Worm (Caenorhabditis elegans) whole organism, late embryonic: ENCODE data around the gene F56A11.6.

ENCODE experiments used
- che-1 ChIP-seq: sonication (generic microtip); optimal IDR thresholded peaks from 2 replicates; lab custom pipeline; 2016; ENCODE audit warnings: mild to moderate bottlenecking, missing genetic modification characterization, missing compliant biosample characterization
- dve-1 ChIP-seq: sonication (generic microtip); optimal IDR thresholded peaks from 2 replicates; lab custom pipeline; 2017; ENCODE audit warnings: antibody characterized with exemption, mild to moderate bottlenecking, missing genetic modification characterization, missing compliant biosample characterization
- hlh-30 ChIP-seq: sonication (generic microtip); optimal IDR thresholded peaks from 2 replicates; lab custom pipeline; 2017; ENCODE audit warnings: antibody characterized with exemption, missing genetic modification characterization, missing compliant biosample characterization; ENCODE audit not compliant: insufficient read depth
- nfya-1 ChIP-seq: sonication (generic microtip); optimal IDR thresholded peaks from 2 replicates; lab custom pipeline; 2017; ENCODE audit warnings: missing genetic modification characterization, mild to moderate bottlenecking, missing compliant biosample characterization, antibody characterized with exemption, moderate library complexity
- unc-42 ChIP-seq: sonication (generic microtip); optimal IDR thresholded peaks from 2 replicates; lab custom pipeline; 2016; ENCODE audit warnings: missing genotype, missing genetic modification characterization, missing compliant biosample characterization

ce11 chrIV:587729-588128, 5.7 kb upstream of the F56A11.6 start, which contains the start of gene C18H7.12:
- TF ChIP-seq dve-1 (tag; lab: Kevin White, UChicago), result no peak
- no peak for TF ChIP-seq che-1
- no peak for TF ChIP-seq unc-42
- no peak for TF ChIP-seq hlh-30 (tag; lab: Kevin White, UChicago)
- TF ChIP-seq nfya-1 (tag; lab: Kevin White, UChicago), result no peak
